Worm (Caenorhabditis elegans) whole organism, L4 larva: Measurements from ENCODE around the gene Y62H9A.16.

Experiments
- F37D6.2 ChIP-seq: sonication (generic microtip); optimal IDR thresholded peaks from 2 replicates; lab custom pipeline; 2016; ENCODE audit warnings: mild to moderate bottlenecking, missing genetic modification characterization, missing compliant biosample characterization
- F44E2.7 ChIP-seq: fragments of 200-800 bp; sonication (Bioruptor generic); IDR thresholded peaks from 2 replicates; pipeline ENCODE4 v2.1.2; 2022; ENCODE audit warnings: missing genetic modification characterization, missing compliant biosample characterization
- F49E8.2 ChIP-seq: sonication (generic microtip); optimal IDR thresholded peaks from 2 replicates; lab custom pipeline; 2016; ENCODE audit warnings: missing compliant biosample characterization, mild to moderate bottlenecking, missing genetic modification characterization, borderline replicate concordance
- Y5F2A.4 ChIP-seq: fragments of 200-800 bp; sonication (Bioruptor generic); optimal IDR thresholded peaks from 2 replicates; lab custom pipeline; 2018; ENCODE audit warnings: mild to moderate bottlenecking, missing genetic modification characterization, missing compliant biosample characterization
- aha-1 ChIP-seq: fragments of 150-350 bp; peaks from one replicate; lab custom pipeline; 2014; ENCODE audit warnings: missing biosample characterization, missing genetic modification characterization
- ceh-28 ChIP-seq: fragments of 150-350 bp; optimal IDR thresholded peaks from 2 replicates; lab custom pipeline; 2014; ENCODE audit warnings: missing biosample characterization, missing genetic modification reagents, missing genetic modification characterization
- cey-2 ChIP-seq: sonication (generic microtip); optimal IDR thresholded peaks from 3 replicates; lab custom pipeline; 2017; ENCODE audit warnings: missing genetic modification characterization, mild to moderate bottlenecking, missing compliant biosample characterization, antibody characterized with exemption, borderline replicate concordance; ENCODE audit not compliant: insufficient read depth
- dmd-9 ChIP-seq: fragments of 200-800 bp; sonication (Bioruptor generic); IDR thresholded peaks from 2 replicates; pipeline ENCODE4 v1.3.6; 2022; ENCODE audit warnings: missing genetic modification reagents, missing genetic modification characterization, missing compliant biosample characterization
- dpl-1 ChIP-seq: fragments of 150-350 bp; optimal IDR thresholded peaks from 2 replicates; lab custom pipeline; 2014; ENCODE audit warnings: missing biosample characterization, missing genetic modification reagents, missing genetic modification characterization
- duxl-1 ChIP-seq: sonication (generic microtip); optimal IDR thresholded peaks from 2 replicates; lab custom pipeline; 2016; ENCODE audit warnings: mild to moderate bottlenecking, missing genetic modification characterization, moderate library complexity, missing compliant biosample characterization; ENCODE audit not compliant: poor library complexity
- dve-1 ChIP-seq: sonication (generic microtip); optimal IDR thresholded peaks from 2 replicates; lab custom pipeline; 2017; ENCODE audit warnings: antibody characterized with exemption, mild to moderate bottlenecking, missing genetic modification characterization, missing compliant biosample characterization; ENCODE audit not compliant: insufficient read depth
- egl-27 ChIP-seq: sonication (generic microtip); optimal IDR thresholded peaks from 3 replicates; lab custom pipeline; 2017; ENCODE audit warnings: missing biosample characterization, missing genetic modification reagents, missing genetic modification characterization
- egl-43 ChIP-seq: fragments of 200-800 bp; sonication (Bioruptor generic); IDR thresholded peaks from 2 replicates; pipeline ENCODE4 v1.3.6; 2022; ENCODE audit warnings: missing genetic modification reagents, missing genetic modification characterization, missing compliant biosample characterization
- gei-8 ChIP-seq: fragments of 200-800 bp; sonication (Bioruptor generic); optimal IDR thresholded peaks from 2 replicates; lab custom pipeline; 2018; ENCODE audit warnings: mild to moderate bottlenecking, missing genetic modification characterization, missing compliant biosample characterization
- jun-1 ChIP-seq: fragments of 150-350 bp; optimal IDR thresholded peaks from 2 replicates; lab custom pipeline; 2014; ENCODE audit warnings: missing biosample characterization, missing genetic modification reagents, missing genetic modification characterization
- lin-38 ChIP-seq: fragments of 200-800 bp; sonication (Bioruptor generic); IDR thresholded peaks from 2 replicates; pipeline ENCODE4 v1.3.6; 2022; ENCODE audit warnings: missing genetic modification reagents, missing genetic modification characterization, missing compliant biosample characterization
- lir-3 ChIP-seq: sonication (generic microtip); optimal IDR thresholded peaks from 2 replicates; lab custom pipeline; 2016; ENCODE audit warnings: mild to moderate bottlenecking, missing genetic modification characterization, missing compliant biosample characterization
- mdl-1 ChIP-seq, 2 experiments: fragments of 150-350 bp in 1 of 2; sonication (generic microtip) in 1 of 2; optimal IDR thresholded peaks; 2 replicates each; lab custom pipeline; 2014 to 2017; ENCODE audit warnings: missing biosample characterization in 2 of 2, missing genetic modification characterization in 2 of 2
- mep-1 ChIP-seq: fragments of 150-350 bp; sonication (generic microtip); optimal IDR thresholded peaks from 3 replicates; lab custom pipeline; 2014; ENCODE audit warnings: missing biosample characterization, missing genetic modification characterization
- mxl-3 ChIP-seq: fragments of 200-800 bp; sonication (Bioruptor generic); optimal IDR thresholded peaks from 2 replicates; lab custom pipeline; 2018; ENCODE audit warnings: mild to moderate bottlenecking, missing genetic modification characterization, missing compliant biosample characterization
- nhr-10 ChIP-seq: fragments of 150-350 bp; optimal IDR thresholded peaks from 2 replicates; lab custom pipeline; 2014; ENCODE audit warnings: missing biosample characterization, missing genetic modification characterization
- nhr-102 ChIP-seq: sonication (generic microtip); optimal IDR thresholded peaks from 2 replicates; lab custom pipeline; 2016; ENCODE audit warnings: mild to moderate bottlenecking, missing genetic modification characterization, moderate library complexity, missing compliant biosample characterization
- nhr-11 ChIP-seq: fragments of 150-350 bp; optimal IDR thresholded peaks from 2 replicates; lab custom pipeline; 2014; ENCODE audit warnings: missing biosample characterization, missing genetic modification characterization
- nhr-25 ChIP-seq: sonication (generic microtip); optimal IDR thresholded peaks from 2 replicates; lab custom pipeline; 2017; ENCODE audit warnings: missing genetic modification characterization, mild to moderate bottlenecking, missing compliant biosample characterization, antibody characterized with exemption, moderate library complexity, borderline replicate concordance; ENCODE audit not compliant: insufficient read depth
- nhr-42 ChIP-seq: fragments of 200-800 bp; sonication (Bioruptor generic); IDR thresholded peaks from 2 replicates; pipeline ENCODE4 v1.3.6; 2022; ENCODE audit warnings: missing genetic modification characterization, missing compliant biosample characterization
- nhr-48 ChIP-seq: sonication (generic microtip); optimal IDR thresholded peaks from 2 replicates; lab custom pipeline; 2016; ENCODE audit warnings: mild to moderate bottlenecking, missing genetic modification characterization, missing compliant biosample characterization
- pha-4 ChIP-seq, 2 experiments: fragments of 150-350 bp in 1 of 2; fragments of 200-800 bp in 1 of 2; sonication (Bioruptor generic) in 1 of 2; IDR thresholded peaks in 1 of 2; optimal IDR thresholded peaks in 1 of 2; 2 replicates each; pipeline versions ENCODE4 v1.3.6 to Lab custom; 2014 to 2022; ENCODE audit warnings: missing genetic modification characterization in 2 of 2, missing genetic modification reagents in 2 of 2, missing biosample characterization in 1 of 2, missing compliant biosample characterization in 1 of 2
- php-3 ChIP-seq: fragments of 200-800 bp; sonication (Bioruptor generic); IDR thresholded peaks from 2 replicates; pipeline ENCODE4 v1.3.6; 2022; ENCODE audit warnings: missing genetic modification reagents, missing genetic modification characterization, missing compliant biosample characterization
- pqm-1 ChIP-seq: sonication (generic microtip); optimal IDR thresholded peaks from 2 replicates; lab custom pipeline; 2017; ENCODE audit warnings: missing biosample characterization, missing genetic modification characterization
- saeg-2 ChIP-seq: fragments of 200-800 bp; sonication (Bioruptor generic); IDR thresholded peaks from 2 replicates; pipeline ENCODE4 v1.3.6; 2022; ENCODE audit warnings: missing genetic modification reagents, missing genetic modification characterization, missing compliant biosample characterization
- set-16 ChIP-seq: fragments of 200-800 bp; sonication (Bioruptor generic); IDR thresholded peaks from 2 replicates; pipeline ENCODE4 v1.3.6; 2022; ENCODE audit warnings: missing genetic modification reagents, missing genetic modification characterization, missing compliant biosample characterization
- unc-39 ChIP-seq: sonication (generic microtip); optimal IDR thresholded peaks from 2 replicates; lab custom pipeline; 2017; ENCODE audit warnings: missing biosample characterization, missing genetic modification characterization
- unc-62 ChIP-seq, 3 experiments: fragments of 150-350 bp in 1 of 3; sonication (generic microtip); optimal IDR thresholded peaks in 2 of 3; peaks in 1 of 3; 1 replicate in 1 of 3; 2 replicates in 2 of 3; lab custom pipeline; 2014 to 2017; ENCODE audit warnings: missing biosample characterization in 3 of 3, missing genetic modification characterization in 3 of 3, missing genetic modification reagents in 3 of 3, missing genotype in 1 of 3
- vab-7 ChIP-seq: fragments of 200-800 bp; sonication (Bioruptor generic); IDR thresholded peaks from 2 replicates; pipeline ENCODE4 v1.3.6; 2022; ENCODE audit warnings: missing genetic modification reagents, missing genetic modification characterization, missing compliant biosample characterization
- zag-1 ChIP-seq: fragments of 150-350 bp; optimal IDR thresholded peaks from 2 replicates; lab custom pipeline; 2014; ENCODE audit warnings: missing biosample characterization, missing genetic modification characterization
- zfp-2 ChIP-seq: sonication (generic microtip); optimal IDR thresholded peaks from 2 replicates; lab custom pipeline; 2016; ENCODE audit warnings: mild to moderate bottlenecking, missing genetic modification characterization, missing compliant biosample characterization
- zfp-3 ChIP-seq: fragments of 200-800 bp; sonication (Bioruptor generic); conservative IDR thresholded peaks from 2 replicates; pipeline ENCODE4 v1.3.6; 2022; ENCODE audit warnings: missing genetic modification reagents, missing genetic modification characterization, missing compliant biosample characterization
- zip-11 ChIP-seq: fragments of 200-800 bp; sonication (Bioruptor generic); IDR thresholded peaks from 2 replicates; pipeline ENCODE4 v1.3.6; 2022; ENCODE audit warnings: missing genetic modification characterization, missing compliant biosample characterization
- zip-2 ChIP-seq: fragments of 150-350 bp; optimal IDR thresholded peaks from 2 replicates; lab custom pipeline; 2014; ENCODE audit warnings: missing biosample characterization, missing genetic modification characterization
- ztf-7 ChIP-seq: fragments of 150-350 bp; optimal IDR thresholded peaks from 2 replicates; lab custom pipeline; 2014; ENCODE audit warnings: missing biosample characterization, missing genetic modification characterization

Gene Y62H9A.16

DNA sequence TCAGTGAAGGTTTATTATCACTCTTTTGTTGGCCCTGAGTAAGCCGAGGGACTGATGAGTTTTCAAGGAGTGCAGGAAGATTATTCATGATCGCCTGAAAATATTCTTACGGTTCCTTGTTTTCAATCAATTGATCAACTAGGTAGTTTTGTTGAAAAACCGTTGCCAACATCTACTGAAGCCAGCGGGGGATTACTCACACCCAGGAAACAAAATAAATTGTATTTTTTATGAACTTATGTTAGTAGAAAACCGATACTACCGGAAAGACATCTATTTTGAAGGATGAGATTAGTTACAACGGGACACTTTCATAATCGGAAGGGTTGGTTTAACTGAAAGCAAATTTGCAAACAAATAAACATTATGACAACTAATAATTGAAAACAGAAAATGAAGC, 40.0 kb upstream of the Y62H9A.16 start, which contains the start of gene Y62H9A.2:
Gene Y62H9A.2 (minus strand): TSS at position 101 of the 400 bp plus-strand sequence.
- TF ChIP-seq duxl-1 (tag; lab: Kevin White, UChicago) (no peak), dmd-9 (no peak), saeg-2 (GFP tag; lab: Robert Waterston, UW) (no peak), unc-39 (no peak), ceh-28 (tag; lab: Kevin White, UChicago) (no peak), dpl-1 (no peak), pha-4 (GFP tag; IDR thresholded peaks at IDR 0.05; lab: Robert Waterston, UW) (no peak), pha-4 (tag; optimal IDR thresholded peaks at IDR 0.05; lab: Kevin White, UChicago) (no peak)

DNA sequence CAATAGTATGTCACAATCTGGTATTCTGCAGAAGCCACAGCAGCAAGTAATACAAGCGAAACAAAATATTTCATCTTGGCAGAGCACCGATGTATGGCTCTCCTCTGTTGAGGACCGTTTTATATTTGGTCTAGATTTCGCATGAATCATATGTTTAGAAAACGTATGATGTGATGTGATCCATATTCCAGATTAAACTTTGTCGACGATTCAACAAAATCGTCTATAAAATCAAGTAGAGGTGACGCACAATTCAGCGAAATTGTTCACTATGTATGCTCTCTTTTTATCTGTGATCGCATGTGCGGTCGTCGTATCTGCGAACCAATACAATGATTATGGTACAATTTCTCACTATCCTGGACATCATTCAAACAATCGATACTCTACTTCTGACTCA, 38.2 kb upstream of the Y62H9A.16 start, which contains the start of the genes Y62H9A.3 and Y62H9A.4:
Gene Y62H9A.3 (minus strand): TSS at position 101 of the 400 bp plus-strand sequence.
Gene Y62H9A.4 (plus strand): TSS at position 256 of the 400 bp plus-strand sequence.
- TF ChIP-seq lin-38, result no peak
- TF ChIP-seq unc-62 (GFP tag; optimal IDR thresholded peaks at IDR 0.05 in 1 of 2; lab: Kevin White, UChicago), result peak in 1 of 2 experiments; percentile 55
- TF ChIP-seq unc-62 (tag; optimal IDR thresholded peaks at IDR 0.05; lab: Kevin White, UChicago), result no peak

DNA sequence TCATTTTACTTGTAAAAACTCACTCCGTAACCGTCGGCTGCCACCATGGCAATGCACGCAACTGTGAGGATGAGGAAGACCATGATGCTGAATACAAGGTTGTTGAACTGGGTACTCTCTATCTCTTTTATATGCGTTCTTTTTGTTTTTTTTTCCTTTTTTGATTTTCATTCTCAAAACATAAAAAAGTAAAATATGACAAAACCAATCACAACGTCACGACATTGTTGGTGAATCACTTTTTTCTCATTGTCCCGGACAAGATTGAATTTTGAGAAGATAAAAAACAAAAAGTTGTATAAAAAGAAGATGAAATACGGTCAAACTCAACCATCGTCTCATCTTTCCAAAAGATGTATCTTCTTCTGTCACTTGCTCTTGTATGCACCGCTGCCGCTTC, 35.3 kb upstream of the Y62H9A.16 start, which contains the start of the genes Y62H9A.5 and ule-5:
Gene Y62H9A.5 (minus strand): TSS at position 101 of the 400 bp plus-strand sequence.
Gene ule-5 (plus strand): TSS at position 328 of the 400 bp plus-strand sequence.
- TF ChIP-seq jun-1 (no peak), F37D6.2 (tag; lab: Kevin White, UChicago) (no peak), mep-1 (no peak), zfp-3 (no peak), zfp-2 (tag; lab: Kevin White, UChicago) (no peak), nhr-102 (tag; lab: Kevin White, UChicago) (no peak), aha-1 (tag; lab: Kevin White, UChicago) (no peak), zip-2 (no peak), ztf-7 (tag; lab: Kevin White, UChicago) (no peak), zag-1 (tag; lab: Kevin White, UChicago) (no peak), nhr-48 (tag; lab: Kevin White, UChicago) (no peak)
- TF ChIP-seq, all 104 proteins: peak for 0

DNA sequence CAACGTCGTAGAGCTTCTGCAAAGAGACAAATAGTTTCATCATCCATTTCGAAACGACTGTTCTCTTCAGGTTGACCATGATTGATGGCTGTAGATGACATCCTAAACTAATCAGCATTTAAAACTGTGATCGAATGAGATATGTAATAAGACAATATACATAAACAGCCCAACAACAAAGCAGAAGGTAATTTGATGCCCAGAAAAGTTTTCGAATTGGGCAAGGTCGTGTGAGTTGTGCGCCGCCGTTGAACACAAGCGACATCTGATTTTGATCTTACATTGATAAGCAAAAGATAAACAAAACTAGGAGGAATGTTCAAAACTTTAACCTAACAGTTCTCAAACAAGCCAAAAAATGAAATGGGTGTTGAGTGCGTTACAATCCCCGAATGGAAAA, 32.5 kb upstream of the Y62H9A.16 start, which contains the start of gene Y62H9A.7:
Gene Y62H9A.7 (minus strand): TSS at position 101 of the 400 bp plus-strand sequence.
- TF ChIP-seq zag-1 (tag; lab: Kevin White, UChicago) (no peak), zip-2 (no peak), nhr-25 (no peak), dve-1 (tag; lab: Kevin White, UChicago) (no peak), zip-11 (no peak), egl-43 (GFP tag; lab: Robert Waterston, UW) (no peak), egl-27 (no peak), F49E8.2 (no peak), vab-7 (GFP tag; lab: Robert Waterston, UW) (no peak), gei-8 (GFP tag; lab: Kevin White, UChicago) (no peak), nhr-11 (tag; lab: Kevin White, UChicago) (no peak), Y5F2A.4 (GFP tag; lab: Kevin White, UChicago) (no peak)

DNA sequence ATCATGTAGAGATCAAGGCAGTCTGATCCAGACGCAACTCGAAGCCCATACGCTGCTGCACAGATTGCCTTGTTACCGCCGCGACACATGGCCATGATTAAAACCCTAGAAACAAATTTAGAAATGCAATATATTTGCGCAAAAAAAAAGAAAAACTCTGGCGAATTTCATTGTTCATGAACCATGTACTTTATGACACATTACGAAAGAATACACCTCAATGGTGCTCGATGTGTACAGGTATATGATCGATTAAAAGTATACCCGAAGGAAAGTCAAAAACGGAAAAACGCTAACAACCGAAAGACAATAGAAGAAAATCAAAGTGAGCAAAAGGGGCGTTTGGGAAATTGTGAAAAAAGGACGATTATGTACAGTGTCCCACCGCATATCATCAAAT, 25.8 kb upstream of the Y62H9A.16 start, which contains the start of gene Y62H9A.8:
Gene Y62H9A.8 (minus strand): TSS at position 101 of the 400 bp plus-strand sequence.
- TF ChIP-seq mdl-1 (tag; optimal IDR thresholded peaks at IDR 0.05; lab: Kevin White, UChicago) (no peak), mxl-3 (GFP tag; lab: Kevin White, UChicago) (no peak), F44E2.7 (GFP tag; lab: Robert Waterston, UW) (no peak), cey-2 (tag; lab: Kevin White, UChicago) (no peak), nhr-42 (GFP tag; lab: Robert Waterston, UW) (no peak), nhr-10 (tag; lab: Kevin White, UChicago) (no peak), pqm-1 (no peak), jun-1 (no peak), lir-3 (tag; lab: Kevin White, UChicago) (no peak), php-3 (no peak), set-16 (GFP tag; lab: Robert Waterston, UW) (no peak), zfp-3 (no peak)
- TF ChIP-seq, all 104 proteins: peak for 0
